Worm (Caenorhabditis elegans) whole organism, L3 larva: ENCODE measurements around the gene F26F4.6.

Experiments used
- R02D3.7 ChIP-seq: fragments of 150-350 bp; optimal IDR thresholded peaks from 2 replicates; lab custom pipeline; 2014; ENCODE audit warnings: missing biosample characterization, missing genetic modification characterization
- ceh-16 ChIP-seq: sonication (generic microtip); optimal IDR thresholded peaks from 2 replicates; lab custom pipeline; 2017; ENCODE audit warnings: missing biosample characterization, missing genetic modification characterization
- daf-12 ChIP-seq: fragments of 150-350 bp; optimal IDR thresholded peaks from 2 replicates; lab custom pipeline; 2014; ENCODE audit warnings: missing biosample characterization, missing genetic modification reagents, missing genetic modification characterization
- egl-27 ChIP-seq: sonication (generic microtip); optimal IDR thresholded peaks from 4 replicates; lab custom pipeline; 2017; ENCODE audit warnings: missing biosample characterization, missing genetic modification reagents, missing genetic modification characterization
- elt-1 ChIP-seq: fragments of 150-350 bp; optimal IDR thresholded peaks from 2 replicates; lab custom pipeline; 2014; ENCODE audit warnings: missing biosample characterization, missing genetic modification characterization
- lin-15B ChIP-seq: fragments of 150-350 bp; optimal IDR thresholded peaks from 2 replicates; lab custom pipeline; 2014; ENCODE audit warnings: missing biosample characterization, missing genetic modification characterization
- lsy-12 ChIP-seq: sonication (generic microtip); optimal IDR thresholded peaks from 2 replicates; lab custom pipeline; 2016; ENCODE audit warnings: mild to moderate bottlenecking, missing genetic modification characterization, missing compliant biosample characterization
- nhr-28 ChIP-seq: fragments of 150-350 bp; optimal IDR thresholded peaks from 2 replicates; lab custom pipeline; 2014; ENCODE audit warnings: missing biosample characterization, missing genetic modification characterization
- nhr-67 ChIP-seq: fragments of 150-350 bp; optimal IDR thresholded peaks from 2 replicates; lab custom pipeline; 2014; ENCODE audit warnings: missing biosample characterization, missing genetic modification characterization
- zag-1 ChIP-seq: fragments of 150-350 bp; optimal IDR thresholded peaks from 2 replicates; lab custom pipeline; 2014; ENCODE audit warnings: missing biosample characterization, missing genetic modification characterization
- ztf-11 ChIP-seq: fragments of 150-350 bp; optimal IDR thresholded peaks from 2 replicates; lab custom pipeline; 2014; ENCODE audit warnings: missing biosample characterization, missing genetic modification characterization

- TF ChIP-seq lsy-12 (tag; lab: Kevin White, UChicago) (no peak), lin-15B (tag; lab: Kevin White, UChicago) (no peak), R02D3.7 (tag; lab: Kevin White, UChicago) (no peak), nhr-28 (tag; lab: Kevin White, UChicago) (no peak), egl-27 (no peak), daf-12 (no peak), nhr-67 (tag; lab: Kevin White, UChicago) (no peak), zag-1 (no peak), ceh-16 (tag; lab: Kevin White, UChicago) (no peak), elt-1 (tag; lab: Kevin White, UChicago) (no peak), ztf-11 (no peak)
Observed at ce11 chrIII:4849739-4850138, 43.7 kb downstream of the F26F4.6 start, which contains the start of gene nonu-1.
